Worm (Caenorhabditis elegans) whole organism, midembryonic: Measurements from ENCODE around the gene math-23.

ENCODE experiments used
- ref-1 ChIP-seq: fragments of 200-800 bp; sonication (Bioruptor generic); conservative IDR thresholded peaks from 2 replicates; pipeline ENCODE4 v1.3.6; 2022; ENCODE audit warnings: missing genetic modification reagents, missing genetic modification characterization, missing compliant biosample characterization
- ztf-23 ChIP-seq: fragments of 200-800 bp; sonication (Bioruptor generic); IDR thresholded peaks from 2 replicates; pipeline ENCODE4 v1.3.6; 2022; ENCODE audit warnings: missing genetic modification reagents, missing genetic modification characterization, missing compliant biosample characterization
- ztf-29 ChIP-seq: fragments of 200-800 bp; sonication (Bioruptor generic); IDR thresholded peaks from 2 replicates; pipeline ENCODE4 v1.3.6; 2022; ENCODE audit warnings: missing genetic modification reagents, missing genetic modification characterization, missing compliant biosample characterization

- TF ChIP-seq ztf-29 (GFP tag; lab: Robert Waterston, UW) (no peak), ztf-23 (GFP tag; lab: Robert Waterston, UW) (no peak), ref-1 (GFP tag; lab: Robert Waterston, UW) (no peak)
Observed at ce11 chrII:1864278-1864677, 37.8 kb upstream of the math-23 start, which contains the start of gene C16C4.17.
